Worm (Caenorhabditis elegans): Measurements from ENCODE around the gene F27B3.8.

The F27B3.8 gene

DNA sequence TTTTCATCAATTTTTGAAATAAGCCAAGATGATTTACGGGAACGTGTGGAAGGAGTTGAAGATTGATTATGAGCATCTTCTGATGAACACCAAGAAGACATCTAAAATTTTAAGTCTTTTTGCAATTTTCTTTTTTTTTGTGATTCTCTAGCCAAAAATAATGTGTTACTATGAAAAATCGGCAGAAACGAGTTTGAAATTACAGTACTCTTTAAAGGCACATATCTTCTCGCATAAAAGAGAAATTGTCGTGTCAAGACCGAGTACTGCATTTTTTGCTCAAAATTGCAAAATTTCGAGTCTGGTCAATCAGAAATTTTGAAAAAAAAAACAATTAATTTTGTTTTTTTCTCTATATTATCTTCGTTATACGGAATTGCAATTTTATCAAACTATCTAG is 12.6 kb downstream of the F27B3.8 start, which contains the start of gene F20H11.1:
Gene F20H11.1 (minus strand): TSS at position 101 of the 400 bp plus-strand sequence.
- TF ChIP-seq unc-62 (GFP tag; optimal IDR thresholded peaks at IDR 0.05) (no peak), snpc-4 (tag; optimal IDR thresholded peaks at IDR 0.05) (no peak), nhr-77 (tag; optimal IDR thresholded peaks at IDR 0.05) (no peak), blmp-1 (tag; optimal IDR thresholded peaks at IDR 0.05; ENCODE audit: insufficient read depth) (no peak), zag-1 (tag; optimal IDR thresholded peaks at IDR 0.05) (no peak), R02D3.7 (tag; optimal IDR thresholded peaks at IDR 0.05) (no peak), alr-1 (tag; optimal IDR thresholded peaks at IDR 0.05) (no peak), fos-1 (tag; optimal IDR thresholded peaks at IDR 0.05) (no peak)

ce11 chrIII:6594069-6594468 is 14.6 kb downstream of the F27B3.8 start:
- TF ChIP-seq lin-13 (GFP tag; optimal IDR thresholded peaks at IDR 0.05): no peak
- no peak for TF ChIP-seq gmeb-1 (tag; optimal IDR thresholded peaks at IDR 0.05)
- TF ChIP-seq ztf-1 (GFP tag; conservative IDR thresholded peaks at IDR 0.05): no peak
- no peak for TF ChIP-seq mdl-1 (tag; optimal IDR thresholded peaks at IDR 0.05)
- no peak for TF ChIP-seq Y55F3AM.14 (GFP tag; optimal IDR thresholded peaks at IDR 0.05)
- TF ChIP-seq unc-55 (GFP tag; optimal IDR thresholded peaks at IDR 0.05): no peak
- no peak for TF ChIP-seq egl-27 (tag; optimal IDR thresholded peaks at IDR 0.05)
- no peak for TF ChIP-seq nhr-237 (tag; optimal IDR thresholded peaks at IDR 0.05)
- no peak for TF ChIP-seq nhr-25 (tag; optimal IDR thresholded peaks at IDR 0.05)
- no peak for TF ChIP-seq sma-9 (GFP tag; optimal IDR thresholded peaks at IDR 0.05)
- no peak for TF ChIP-seq sma-9 (tag; optimal IDR thresholded peaks at IDR 0.05)
- no peak for TF ChIP-seq snpc-4 (tag; optimal IDR thresholded peaks at IDR 0.05)
- no peak for TF ChIP-seq lsy-2 (tag; optimal IDR thresholded peaks at IDR 0.05)
- no peak for TF ChIP-seq nhr-129 (tag; optimal IDR thresholded peaks at IDR 0.05)

DNA sequence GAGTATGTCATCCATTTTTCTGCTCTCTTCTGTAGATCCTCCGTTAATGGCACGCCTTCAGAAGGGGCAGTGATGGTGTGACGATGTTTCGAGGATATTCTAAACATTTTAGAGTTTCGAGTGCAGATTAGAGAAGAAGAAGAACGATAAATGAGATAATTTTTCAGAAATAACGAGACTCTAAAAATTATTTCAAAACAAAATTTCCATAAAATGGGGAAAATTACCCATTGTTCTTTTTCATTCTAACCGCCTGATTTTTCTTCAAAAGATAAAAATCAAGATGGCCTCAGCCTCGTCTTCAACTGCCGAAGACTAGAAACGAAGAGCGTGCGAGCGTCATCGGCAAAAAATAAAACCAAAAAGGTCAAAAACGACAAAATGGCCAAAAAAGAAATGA is 21.6 kb downstream of the F27B3.8 start, which contains the start of gene let-765:
Gene let-765 (minus strand): TSS at position 101 of the 400 bp plus-strand sequence.
- TF ChIP-seq zag-1 (tag; optimal IDR thresholded peaks at IDR 0.05) (no peak), nhr-77 (tag; optimal IDR thresholded peaks at IDR 0.05) (no peak), nhr-21 (tag; optimal IDR thresholded peaks at IDR 0.05) (no peak), snpc-4 (tag; optimal IDR thresholded peaks at IDR 0.05) (no peak), sma-9 (GFP tag; optimal IDR thresholded peaks at IDR 0.05) (no peak), sma-9 (tag; optimal IDR thresholded peaks at IDR 0.05) (no peak), ama-1 (optimal IDR thresholded peaks at IDR 0.05) (no peak), sem-4 (tag; optimal IDR thresholded peaks at IDR 0.05) (no peak), mab-5 (tag; optimal IDR thresholded peaks at IDR 0.05) (no peak), nhr-237 (tag; optimal IDR thresholded peaks at IDR 0.05) (no peak), lsy-2 (tag; optimal IDR thresholded peaks at IDR 0.05) (no peak), elt-1 (tag; optimal IDR thresholded peaks at IDR 0.05) (no peak), ZK546.5 (tag; optimal IDR thresholded peaks at IDR 0.05) (no peak), ceh-82 (tag; optimal IDR thresholded peaks at IDR 0.05) (no peak), egl-27 (tag; optimal IDR thresholded peaks at IDR 0.05) (no peak)

- TF ChIP-seq fos-1 (tag; optimal IDR thresholded peaks at IDR 0.05) (peak; percentile 19), nhr-77 (tag; optimal IDR thresholded peaks at IDR 0.05) (no peak), nhr-129 (tag; optimal IDR thresholded peaks at IDR 0.05) (peak; percentile 33), nhr-10 (tag; optimal IDR thresholded peaks at IDR 0.05) (no peak), nhr-23 (tag; optimal IDR thresholded peaks at IDR 0.05) (no peak)
Observed at ce11 chrIII:6603185-6603584, 23.7 kb downstream of the F27B3.8 start.

ce11 chrIII:6604317-6604716 is 24.8 kb downstream of the F27B3.8 start:
- peak; percentile 29 for TF ChIP-seq sma-9 (GFP tag; optimal IDR thresholded peaks at IDR 0.05)
- TF ChIP-seq sma-9 (tag; optimal IDR thresholded peaks at IDR 0.05): no peak
- TF ChIP-seq lin-11 (tag; optimal IDR thresholded peaks at IDR 0.05): no peak
- no peak for TF ChIP-seq ceh-16 (tag; optimal IDR thresholded peaks at IDR 0.05)
- peak; percentile 18 for TF ChIP-seq blmp-1 (tag; optimal IDR thresholded peaks at IDR 0.05; ENCODE audit: insufficient read depth)
- peak; percentile 62 for TF ChIP-seq fos-1 (tag; optimal IDR thresholded peaks at IDR 0.05)
- TF ChIP-seq crh-2 (tag; optimal IDR thresholded peaks at IDR 0.05): peak; percentile 18

All from whole organism, L2 larva.